Worm (Caenorhabditis elegans) whole organism, L3 larva: ENCODE measurements around the gene F13D12.10.

Experiments used
- ceh-82 ChIP-seq: fragments of 150-350 bp; optimal IDR thresholded peaks from 2 replicates; lab custom pipeline; 2014; ENCODE audit warnings: missing biosample characterization, missing genetic modification characterization
- egl-5 ChIP-seq: fragments of 150-350 bp; optimal IDR thresholded peaks from 2 replicates; lab custom pipeline; 2017; ENCODE audit warnings: missing biosample characterization, missing genetic modification reagents, missing genetic modification characterization, inconsistent platforms
- elt-1 ChIP-seq: fragments of 150-350 bp; optimal IDR thresholded peaks from 2 replicates; lab custom pipeline; 2014; ENCODE audit warnings: missing biosample characterization, missing genetic modification characterization
- fkh-10 ChIP-seq: sonication (generic microtip); optimal IDR thresholded peaks from 2 replicates; lab custom pipeline; 2017; ENCODE audit warnings: missing biosample characterization, missing genetic modification reagents, missing genetic modification characterization
- fos-1 ChIP-seq: fragments of 150-350 bp; optimal IDR thresholded peaks from 2 replicates; lab custom pipeline; 2014; ENCODE audit warnings: missing biosample characterization, missing genetic modification characterization
- jun-1 ChIP-seq: fragments of 150-350 bp; optimal IDR thresholded peaks from 2 replicates; lab custom pipeline; 2014; ENCODE audit warnings: missing biosample characterization, missing genetic modification reagents, missing genetic modification characterization
- pqm-1 ChIP-seq: fragments of 150-350 bp; optimal IDR thresholded peaks from 2 replicates; lab custom pipeline; 2017; ENCODE audit warnings: missing biosample characterization, missing genetic modification characterization, inconsistent platforms

- TF ChIP-seq fkh-10 (GFP tag; lab: Kevin White, UChicago) (no peak), fos-1 (no peak), ceh-82 (tag; lab: Kevin White, UChicago) (no peak), egl-5 (no peak), pqm-1 (no peak), jun-1 (tag; lab: Kevin White, UChicago) (no peak), elt-1 (tag; lab: Kevin White, UChicago) (peak; percentile 74)
Observed at ce11 chrII:11733850-11734249, 20.3 kb downstream of the F13D12.10 start.
